Fruit fly (Drosophila melanogaster): ENCODE data around the gene CG11583.
A peak's percentile ranks its signal among the peaks of the same experiment; 100 is the strongest.

Gene CG11583

DNA sequence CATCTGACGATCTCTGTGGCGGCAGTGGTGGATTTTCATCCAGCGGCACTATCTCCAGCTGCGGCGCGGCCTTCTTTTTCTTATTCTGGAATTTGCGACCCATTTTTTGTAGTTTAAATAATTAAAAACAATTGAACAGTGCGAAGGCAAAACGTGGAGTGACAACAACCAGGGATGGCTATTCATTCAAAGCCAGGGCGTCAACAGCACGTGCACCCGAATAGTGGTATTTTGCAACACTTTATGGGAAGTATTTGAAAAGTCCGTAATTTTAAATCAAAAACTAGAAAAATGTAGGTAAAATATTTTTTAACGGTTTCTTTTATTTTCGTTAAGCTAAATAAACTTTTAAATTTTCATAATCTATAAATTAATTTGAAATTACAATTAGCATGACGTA is at the start of gene CG11583 (continued):
- TF ChIP-seq Hr78 (GFP tag; optimal IDR thresholded peaks at IDR 0.05) (no peak), odd (GFP tag; optimal IDR thresholded peaks at IDR 0.05) (no peak), H2.0 (GFP tag; IDR thresholded peaks at IDR 0.05) (no peak), D19B (GFP tag; optimal IDR thresholded peaks at IDR 0.05) (no peak), CG32767 (GFP tag; IDR thresholded peaks at IDR 0.05) (no peak), CG10267 (tag; optimal IDR thresholded peaks at IDR 0.05) (peak; percentile 96), CG7987 (GFP tag; optimal IDR thresholded peaks at IDR 0.05) (peak; percentile 48), CG12104 (GFP tag; optimal IDR thresholded peaks at IDR 0.05) (no peak), CG12219 (GFP tag; optimal IDR thresholded peaks at IDR 0.05) (no peak), phol (tag; optimal IDR thresholded peaks at IDR 0.05) (peak; percentile 54), Scr (GFP tag; IDR thresholded peaks at IDR 0.05; ENCODE audit: partially characterized antibody) (peak; percentile 40; the same call in 1 of the 2 replicates), Doc2 (GFP tag; IDR thresholded peaks at IDR 0.05) (no peak), H15 (GFP tag; IDR thresholded peaks at IDR 0.05) (no peak), gce (GFP tag; IDR thresholded peaks at IDR 0.05) (no peak), CG11398 (GFP tag; optimal IDR thresholded peaks at IDR 0.05) (no peak), CG15011 (GFP tag; optimal IDR thresholded peaks at IDR 0.05) (no peak), Deaf1 (tag; optimal IDR thresholded peaks at IDR 0.05) (no peak), usp (GFP tag; optimal IDR thresholded peaks at IDR 0.05) (no peak), CG9727 (GFP tag; optimal IDR thresholded peaks at IDR 0.05) (no peak), CG32772 (GFP tag; IDR thresholded peaks at IDR 0.05) (no peak), bsh (GFP tag; optimal IDR thresholded peaks at IDR 0.05) (no peak), CG13894 (tag; optimal IDR thresholded peaks at IDR 0.05) (no peak), Fer3 (tag; optimal IDR thresholded peaks at IDR 0.05) (no peak), CG4730 (GFP tag; IDR thresholded peaks at IDR 0.05) (no peak), bab2 (GFP tag; optimal IDR thresholded peaks at IDR 0.05) (peak; percentile 13), sim (GFP tag; IDR thresholded peaks at IDR 0.05) (no peak), kay (GFP tag; optimal IDR thresholded peaks at IDR 0.05) (no peak), CG13624 (GFP tag; optimal IDR thresholded peaks at IDR 0.05) (peak; percentile 42), jumu (GFP tag; optimal IDR thresholded peaks at IDR 0.05) (peak; percentile 29), Mes4 (GFP tag; optimal IDR thresholded peaks at IDR 0.05) (no peak), lola (GFP tag; optimal IDR thresholded peaks at IDR 0.05) (no peak), ara (GFP tag; IDR thresholded peaks at IDR 0.05) (no peak), Asciz (GFP tag; optimal IDR thresholded peaks at IDR 0.05) (no peak), Ets97D (GFP tag; optimal IDR thresholded peaks at IDR 0.05) (peak; percentile 86), knrl (GFP tag; IDR thresholded peaks at IDR 0.05; ENCODE audit: partially characterized antibody) (no peak), Aef1 (GFP tag; IDR thresholded peaks at IDR 0.05) (no peak), tgo (GFP tag; IDR thresholded peaks at IDR 0.05) (no peak), br (optimal IDR thresholded peaks at IDR 0.05) (no peak), Meics (GFP tag; optimal IDR thresholded peaks at IDR 0.05) (no peak), Xrp1 (GFP tag; IDR thresholded peaks at IDR 0.05) (peak; percentile 35; the same call in 1 of the 2 replicates), ems (GFP tag; optimal IDR thresholded peaks at IDR 0.05) (peak; percentile 50), Ravus (GFP tag; IDR thresholded peaks at IDR 0.05) (no peak), schlank (tag; optimal IDR thresholded peaks at IDR 0.05) (no peak), CG8924 (tag; optimal IDR thresholded peaks at IDR 0.05) (peak; percentile 21), toy (GFP tag; IDR thresholded peaks at IDR 0.05) (no peak), CG2120 (GFP tag; optimal IDR thresholded peaks at IDR 0.05) (peak; percentile 73), CG15073 (GFP tag; optimal IDR thresholded peaks at IDR 0.05) (no peak), Tbp (GFP tag; optimal IDR thresholded peaks at IDR 0.05) (no peak), B-H2 (GFP tag; optimal IDR thresholded peaks at IDR 0.05) (peak; percentile 54), ato (GFP tag; IDR thresholded peaks at IDR 0.05; ENCODE audit: partially characterized antibody) (no peak), ash1 (GFP tag; optimal IDR thresholded peaks at IDR 0.05) (no peak), sd (tag; optimal IDR thresholded peaks at IDR 0.05) (no peak)
